Worm (Caenorhabditis elegans) whole organism, L4 larva: ENCODE data around the gene Y75B8A.25.

Experiments used
- D1046.2 ChIP-seq: fragments of 200-800 bp; sonication (Bioruptor generic); IDR thresholded peaks from 2 replicates; pipeline ENCODE4 v1.3.6; 2022; ENCODE audit warnings: missing genetic modification characterization, missing compliant biosample characterization
- F49E8.2 ChIP-seq: sonication (generic microtip); optimal IDR thresholded peaks from 2 replicates; lab custom pipeline; 2016; ENCODE audit warnings: missing compliant biosample characterization, mild to moderate bottlenecking, missing genetic modification characterization, borderline replicate concordance
- R02D3.7 ChIP-seq: fragments of 150-350 bp; sonication (generic microtip); optimal IDR thresholded peaks from 3 replicates; lab custom pipeline; 2014; ENCODE audit warnings: missing biosample characterization, missing genetic modification characterization
- Y48G9A.11 ChIP-seq: fragments of 200-800 bp; sonication (Bioruptor generic); IDR thresholded peaks from 2 replicates; pipeline ENCODE4 v1.3.6; 2022; ENCODE audit warnings: missing genetic modification reagents, missing genetic modification characterization, missing compliant biosample characterization
- ZK546.5 ChIP-seq, 2 experiments: sonication (generic microtip); optimal IDR thresholded peaks; 2 replicates each; lab custom pipeline; 2017; ENCODE audit warnings: missing biosample characterization in 2 of 2, missing genetic modification characterization in 2 of 2
- aha-1 ChIP-seq: fragments of 150-350 bp; peaks from one replicate; lab custom pipeline; 2014; ENCODE audit warnings: missing biosample characterization, missing genetic modification characterization
- aly-2 ChIP-seq: sonication (generic microtip); optimal IDR thresholded peaks from 2 replicates; lab custom pipeline; 2018; ENCODE audit warnings: missing biosample characterization, missing genetic modification characterization
- attf-4 ChIP-seq: sonication (generic microtip); optimal IDR thresholded peaks from 3 replicates; lab custom pipeline; 2017; ENCODE audit warnings: missing biosample characterization, missing genetic modification characterization
- ceh-20 ChIP-seq: fragments of 200-800 bp; sonication (Bioruptor generic); IDR thresholded peaks from 2 replicates; pipeline ENCODE4 v1.3.6; 2022; ENCODE audit warnings: missing genetic modification reagents, missing genetic modification characterization, missing compliant biosample characterization
- ceh-32 ChIP-seq: sonication (generic microtip); optimal IDR thresholded peaks from 2 replicates; lab custom pipeline; 2016; ENCODE audit warnings: mild to moderate bottlenecking, missing genetic modification characterization, missing compliant biosample characterization; ENCODE audit not compliant: poor library complexity
- ceh-44 ChIP-seq: fragments of 200-800 bp; sonication (Bioruptor generic); IDR thresholded peaks from 2 replicates; pipeline ENCODE4 v1.3.6; 2022; ENCODE audit warnings: missing genetic modification reagents, missing genetic modification characterization, missing compliant biosample characterization
- ceh-82 ChIP-seq: sonication (generic microtip); optimal IDR thresholded peaks from 2 replicates; lab custom pipeline; 2017; ENCODE audit warnings: missing biosample characterization, missing genetic modification characterization
- ces-1 ChIP-seq: fragments of 150-350 bp; sonication (generic microtip); optimal IDR thresholded peaks from 4 replicates; lab custom pipeline; 2014; ENCODE audit warnings: missing biosample characterization, missing genetic modification reagents, missing genetic modification characterization
- daf-12 ChIP-seq: fragments of 150-350 bp; optimal IDR thresholded peaks from 2 replicates; lab custom pipeline; 2014; ENCODE audit warnings: missing biosample characterization, missing genetic modification reagents, missing genetic modification characterization
- daf-8 ChIP-seq: fragments of 200-800 bp; sonication (Bioruptor generic); IDR thresholded peaks from 2 replicates; pipeline ENCODE4 v1.3.6; 2022; ENCODE audit warnings: missing genetic modification characterization, missing compliant biosample characterization
- dmd-8 ChIP-seq: fragments of 200-800 bp; sonication (Bioruptor generic); IDR thresholded peaks from 2 replicates; pipeline ENCODE4 v1.3.6; 2022; ENCODE audit warnings: missing genetic modification characterization, missing compliant biosample characterization
- gei-8 ChIP-seq: fragments of 200-800 bp; sonication (Bioruptor generic); optimal IDR thresholded peaks from 2 replicates; lab custom pipeline; 2018; ENCODE audit warnings: mild to moderate bottlenecking, missing genetic modification characterization, missing compliant biosample characterization
- hlh-30 ChIP-seq: sonication (generic microtip); optimal IDR thresholded peaks from 2 replicates; lab custom pipeline; 2017; ENCODE audit warnings: antibody characterized with exemption, mild to moderate bottlenecking, missing genetic modification characterization, missing compliant biosample characterization; ENCODE audit not compliant: insufficient read depth
- lim-7 ChIP-seq: fragments of 200-800 bp; sonication (Bioruptor generic); IDR thresholded peaks from 2 replicates; pipeline ENCODE4 v1.3.6; 2022; ENCODE audit warnings: missing genetic modification characterization, missing compliant biosample characterization
- lin-13 ChIP-seq: fragments of 150-350 bp; optimal IDR thresholded peaks from 2 replicates; lab custom pipeline; 2014; ENCODE audit warnings: missing biosample characterization, missing genetic modification reagents, missing genetic modification characterization
- lin-29 ChIP-seq: fragments of 200-800 bp; sonication (Bioruptor generic); IDR thresholded peaks from 2 replicates; pipeline ENCODE4 v1.3.6; 2022; ENCODE audit warnings: missing genetic modification reagents, missing genetic modification characterization, missing compliant biosample characterization
- lin-38 ChIP-seq: fragments of 200-800 bp; sonication (Bioruptor generic); IDR thresholded peaks from 2 replicates; pipeline ENCODE4 v1.3.6; 2022; ENCODE audit warnings: missing genetic modification reagents, missing genetic modification characterization, missing compliant biosample characterization
- lsy-2 ChIP-seq, 2 experiments: fragments of 150-350 bp in 1 of 2; sonication (generic microtip) in 1 of 2; optimal IDR thresholded peaks; 2 replicates each; lab custom pipeline; 2014 to 2017; ENCODE audit warnings: missing biosample characterization in 2 of 2, missing genetic modification characterization in 2 of 2
- madf-5 ChIP-seq, 2 experiments: fragments of 200-800 bp; sonication (Bioruptor generic); IDR thresholded peaks; 2 replicates each; pipeline ENCODE4 v1.3.6; 2022; ENCODE audit warnings: missing compliant biosample characterization in 2 of 2, missing genetic modification characterization in 2 of 2
- madf-9 ChIP-seq: fragments of 200-800 bp; sonication (Bioruptor generic); conservative IDR thresholded peaks from 2 replicates; pipeline ENCODE4 v1.3.6; 2022; ENCODE audit warnings: missing genetic modification reagents, missing genetic modification characterization, missing compliant biosample characterization
- mdt-29 ChIP-seq: fragments of 200-800 bp; sonication (Bioruptor generic); IDR thresholded peaks from 2 replicates; pipeline ENCODE4 v1.3.6; 2022; ENCODE audit warnings: missing genetic modification reagents, missing genetic modification characterization, missing compliant biosample characterization
- mep-1 ChIP-seq: fragments of 150-350 bp; sonication (generic microtip); optimal IDR thresholded peaks from 3 replicates; lab custom pipeline; 2014; ENCODE audit warnings: missing biosample characterization, missing genetic modification characterization
- mes-2 ChIP-seq: sonication (generic microtip); optimal IDR thresholded peaks from 2 replicates; lab custom pipeline; 2016; ENCODE audit warnings: missing genotype, mild to moderate bottlenecking, missing genetic modification characterization, missing compliant biosample characterization; ENCODE audit not compliant: poor library complexity, severe bottlenecking
- mxl-3 ChIP-seq: fragments of 200-800 bp; sonication (Bioruptor generic); optimal IDR thresholded peaks from 2 replicates; lab custom pipeline; 2018; ENCODE audit warnings: mild to moderate bottlenecking, missing genetic modification characterization, missing compliant biosample characterization
- nhr-102 ChIP-seq: sonication (generic microtip); optimal IDR thresholded peaks from 2 replicates; lab custom pipeline; 2016; ENCODE audit warnings: mild to moderate bottlenecking, missing genetic modification characterization, moderate library complexity, missing compliant biosample characterization
- nhr-28 ChIP-seq: fragments of 150-350 bp; optimal IDR thresholded peaks from 2 replicates; lab custom pipeline; 2014; ENCODE audit warnings: missing biosample characterization, missing genetic modification characterization
- nhr-41 ChIP-seq: fragments of 200-800 bp; sonication (Bioruptor generic); IDR thresholded peaks from 2 replicates; pipeline ENCODE4 v1.3.6; 2022; ENCODE audit warnings: missing genetic modification reagents, missing genetic modification characterization, missing compliant biosample characterization
- nhr-6 ChIP-seq: fragments of 150-350 bp; optimal IDR thresholded peaks from 2 replicates; lab custom pipeline; 2014; ENCODE audit warnings: missing biosample characterization, missing genetic modification characterization
- pha-4 ChIP-seq, 2 experiments: fragments of 150-350 bp in 1 of 2; fragments of 200-800 bp in 1 of 2; sonication (Bioruptor generic) in 1 of 2; IDR thresholded peaks in 1 of 2; optimal IDR thresholded peaks in 1 of 2; 2 replicates each; pipeline versions ENCODE4 v1.3.6 to Lab custom; 2014 to 2022; ENCODE audit warnings: missing genetic modification characterization in 2 of 2, missing genetic modification reagents in 2 of 2, missing biosample characterization in 1 of 2, missing compliant biosample characterization in 1 of 2
- rbr-2 ChIP-seq: sonication (generic microtip); optimal IDR thresholded peaks from 2 replicates; lab custom pipeline; 2016; ENCODE audit warnings: missing genotype, missing genetic modification characterization, missing compliant biosample characterization
- sdz-12 ChIP-seq: fragments of 200-800 bp; sonication (Bioruptor generic); optimal IDR thresholded peaks from 2 replicates; lab custom pipeline; 2018; ENCODE audit warnings: mild to moderate bottlenecking, missing genetic modification characterization, missing compliant biosample characterization
- snpc-1.2 ChIP-seq: fragments of 200-800 bp; sonication (Bioruptor generic); IDR thresholded peaks from 2 replicates; pipeline ENCODE4 v1.3.6; 2022; ENCODE audit warnings: missing genetic modification reagents, missing genetic modification characterization, missing compliant biosample characterization
- spr-1 ChIP-seq: sonication (generic microtip); optimal IDR thresholded peaks from 2 replicates; lab custom pipeline; 2016; ENCODE audit warnings: mild to moderate bottlenecking, missing genetic modification characterization, missing compliant biosample characterization
- unc-130 ChIP-seq: sonication (generic microtip); optimal IDR thresholded peaks from 2 replicates; lab custom pipeline; 2016; ENCODE audit warnings: missing genetic modification reagents, missing genetic modification characterization, missing compliant biosample characterization
- unc-62 ChIP-seq, 3 experiments: fragments of 150-350 bp in 1 of 3; sonication (generic microtip); optimal IDR thresholded peaks in 2 of 3; peaks in 1 of 3; 1 replicate in 1 of 3; 2 replicates in 2 of 3; lab custom pipeline; 2014 to 2017; ENCODE audit warnings: missing biosample characterization in 3 of 3, missing genetic modification characterization in 3 of 3, missing genetic modification reagents in 3 of 3, missing genotype in 1 of 3
- vab-7 ChIP-seq: fragments of 200-800 bp; sonication (Bioruptor generic); IDR thresholded peaks from 2 replicates; pipeline ENCODE4 v1.3.6; 2022; ENCODE audit warnings: missing genetic modification reagents, missing genetic modification characterization, missing compliant biosample characterization
- zag-1 ChIP-seq: fragments of 150-350 bp; optimal IDR thresholded peaks from 2 replicates; lab custom pipeline; 2014; ENCODE audit warnings: missing biosample characterization, missing genetic modification characterization
- zfp-2 ChIP-seq: sonication (generic microtip); optimal IDR thresholded peaks from 2 replicates; lab custom pipeline; 2016; ENCODE audit warnings: mild to moderate bottlenecking, missing genetic modification characterization, missing compliant biosample characterization
- zip-11 ChIP-seq: fragments of 200-800 bp; sonication (Bioruptor generic); IDR thresholded peaks from 2 replicates; pipeline ENCODE4 v1.3.6; 2022; ENCODE audit warnings: missing genetic modification characterization, missing compliant biosample characterization

The Y75B8A.25 gene

DNA sequence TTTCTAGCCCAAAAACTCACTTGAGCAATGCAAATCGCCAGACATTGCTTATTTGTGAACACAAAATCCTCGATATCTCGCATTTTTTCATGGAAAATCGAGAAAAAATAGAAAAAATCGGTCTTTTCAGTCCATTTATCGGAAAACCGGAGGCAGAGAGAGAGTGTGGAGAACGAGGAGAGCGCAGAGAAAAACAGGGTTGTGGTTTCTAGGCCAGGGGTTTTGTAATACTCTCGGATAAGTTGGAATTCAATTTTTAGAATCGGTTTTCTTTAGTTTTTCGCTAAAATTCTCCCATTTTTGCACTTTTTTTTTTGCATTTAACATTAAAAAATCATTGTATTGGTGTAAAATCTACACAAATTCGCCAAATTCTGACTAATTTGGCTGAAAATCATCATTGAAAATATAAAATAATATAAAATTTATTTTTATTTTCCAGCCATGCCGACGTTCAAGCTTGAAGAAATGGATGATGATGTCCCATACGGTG lies at the start of gene Y75B8A.25, which contains the start of gene Y75B8A.24 (continued):
- TF ChIP-seq lim-7 (GFP tag; lab: Robert Waterston, UW) (no peak), attf-4 (no peak), aha-1 (no peak), mxl-3 (GFP tag; lab: Kevin White, UChicago) (no peak)
- TF ChIP-seq, all 104 proteins: peak for 28

DNA sequence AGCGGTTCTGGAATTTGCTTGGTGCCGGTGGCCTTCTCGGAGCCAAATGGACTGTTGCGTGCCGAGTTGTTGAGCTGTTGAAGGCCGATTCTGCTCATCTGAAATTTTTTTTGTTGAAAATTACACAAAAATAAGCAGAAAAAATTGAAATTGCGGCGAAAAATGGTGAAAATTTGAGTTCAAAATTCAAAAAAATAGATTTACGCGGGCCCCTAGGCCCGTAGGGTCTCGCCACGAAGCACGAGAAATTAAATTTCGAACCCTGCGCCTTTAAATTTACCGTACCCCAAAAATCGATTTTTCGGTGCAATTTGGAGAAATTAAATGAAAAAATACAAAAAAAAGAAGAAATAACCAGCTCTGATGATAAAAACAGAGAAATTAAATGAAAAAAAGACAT lies 48.6 kb upstream of the Y75B8A.25 start, which contains the start of gene gmn-1:
Gene gmn-1 (minus strand): TSS at position 98 of the 400 bp plus-strand sequence.
- TF ChIP-seq lin-38 (GFP tag; lab: Robert Waterston, UW) (peak; percentile 84), F49E8.2 (tag; lab: Kevin White, UChicago) (peak; percentile 41), aly-2 (tag; lab: Kevin White, UChicago) (no peak), ceh-82 (tag; lab: Kevin White, UChicago) (no peak), aha-1 (peak; percentile 21), unc-130 (GFP tag; lab: Kevin White, UChicago) (peak; percentile 5), mes-2 (peak; percentile 1), snpc-1.2 (GFP tag; lab: Robert Waterston, UW) (0 out of 2 replicates have a peak, but pooled peaks have one; percentile 42)

DNA sequence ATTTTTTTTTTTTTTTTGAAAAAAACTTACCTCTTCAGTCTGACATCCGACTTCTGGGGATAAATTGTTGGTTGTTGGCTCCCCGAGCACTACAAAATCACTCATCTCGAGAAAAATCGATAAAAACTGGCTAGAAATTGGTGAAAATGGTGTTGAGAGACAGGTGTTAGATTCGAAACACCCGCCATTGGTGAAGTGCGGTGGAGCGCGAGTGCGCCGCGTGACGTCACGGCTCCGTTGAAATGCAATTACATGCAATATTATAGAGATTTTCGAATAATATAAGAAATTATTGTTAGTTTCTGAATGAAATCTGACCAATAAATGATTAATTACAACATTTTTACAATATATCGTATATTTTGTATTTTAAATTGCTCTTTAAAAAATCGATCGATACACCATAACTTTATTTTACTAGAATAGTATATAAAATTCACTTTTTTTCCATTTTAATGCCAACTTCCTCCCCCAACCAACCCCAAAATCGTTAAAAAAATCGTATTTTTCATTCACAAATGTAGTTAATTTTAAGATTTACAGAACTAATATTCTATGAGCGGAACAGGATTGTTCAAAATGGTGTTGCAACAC lies 47.7 kb upstream of the Y75B8A.25 start, which contains the start of the genes Y75B8A.18 and Y75B8A.19:
Gene Y75B8A.18 (minus strand): TSS at position 142 of the 594 bp plus-strand sequence.
Gene Y75B8A.19 (plus strand): TSS at position 544 of the 594 bp plus-strand sequence.
- TF ChIP-seq nhr-41 (GFP tag; lab: Robert Waterston, UW) (no peak), unc-62 (GFP tag; optimal IDR thresholded peaks at IDR 0.05 in 1 of 2; lab: Kevin White, UChicago) (peak in 1 of 2 experiments; percentile 58), unc-62 (tag; optimal IDR thresholded peaks at IDR 0.05; lab: Kevin White, UChicago) (no peak), gei-8 (GFP tag; lab: Kevin White, UChicago) (no peak), zip-11 (no peak), lim-7 (GFP tag; lab: Robert Waterston, UW) (no peak), ceh-44 (GFP tag; lab: Robert Waterston, UW) (no peak), spr-1 (tag; lab: Kevin White, UChicago) (no peak), daf-8 (no peak), nhr-28 (tag; lab: Kevin White, UChicago) (no peak), mxl-3 (GFP tag; lab: Kevin White, UChicago) (no peak), lsy-2 (tag; optimal IDR thresholded peaks at IDR 0.05; lab: Kevin White, UChicago) (peak in 1 of 2 experiments; percentile 56), lin-38 (GFP tag; lab: Robert Waterston, UW) (peak; percentile 95), D1046.2 (GFP tag; lab: Robert Waterston, UW) (no peak), nhr-6 (tag; lab: Kevin White, UChicago) (peak; percentile 24), hlh-30 (tag; lab: Kevin White, UChicago) (peak; percentile 48), madf-5 (GFP tag; IDR thresholded peaks at IDR 0.05; lab: Robert Waterston, UW) (no peak), ceh-32 (no peak), rbr-2 (tag; lab: Kevin White, UChicago) (peak; percentile 37), zfp-2 (tag; lab: Kevin White, UChicago) (no peak), mes-2 (peak; percentile 78), R02D3.7 (no peak), zag-1 (tag; lab: Kevin White, UChicago) (no peak), Y48G9A.11 (no peak), attf-4 (no peak), pha-4 (GFP tag; IDR thresholded peaks at IDR 0.05; lab: Robert Waterston, UW) (no peak), pha-4 (tag; optimal IDR thresholded peaks at IDR 0.05; lab: Kevin White, UChicago) (no peak), lin-13 (GFP tag; lab: Kevin White, UChicago) (no peak), ceh-82 (tag; lab: Kevin White, UChicago) (no peak), mdt-29 (GFP tag; lab: Robert Waterston, UW) (no peak), daf-12 (tag; lab: Kevin White, UChicago) (no peak), lin-29 (no peak), ceh-20 (GFP tag; lab: Robert Waterston, UW) (no peak), ces-1 (no peak), sdz-12 (GFP tag; lab: Kevin White, UChicago) (no peak), mep-1 (peak; percentile 42), nhr-102 (tag; lab: Kevin White, UChicago) (no peak), vab-7 (no peak), ZK546.5 (tag; optimal IDR thresholded peaks at IDR 0.05; lab: Kevin White, UChicago) (no peak), dmd-8 (GFP tag; lab: Robert Waterston, UW) (no peak), madf-9 (GFP tag; lab: Robert Waterston, UW) (no peak)
